Fruit fly (Drosophila melanogaster) whole organism, prepupa: Measurements from ENCODE around the gene CG34273.

Experiments used
- Blimp-1 ChIP-seq: fragments of 200-800 bp; sonication (Bioruptor generic); optimal IDR thresholded peaks from 3 replicates; lab custom pipeline; 2017; ENCODE audit warnings: missing biosample characterization, missing genetic modification characterization, mild to moderate bottlenecking, moderate library complexity, missing genetic modification reagents
- CG10631 ChIP-seq: fragments of 200-800 bp; sonication (Bioruptor generic); optimal IDR thresholded peaks from 2 replicates; lab custom pipeline; 2016; ENCODE audit warnings: missing biosample characterization, missing genetic modification characterization
- CG10669 ChIP-seq: fragments of 200-800 bp; sonication (Bioruptor generic); optimal IDR thresholded peaks from 3 replicates; lab custom pipeline; 2018; ENCODE audit warnings: missing biosample characterization, mild to moderate bottlenecking, missing genetic modification characterization, moderate library complexity
- CG11294 ChIP-seq: fragments of 200-800 bp; sonication (Bioruptor generic); IDR thresholded peaks from 2 replicates; pipeline ENCODE4 v1.3.6; 2022; ENCODE audit warnings: missing biosample characterization, missing genetic modification characterization
- CG11902 ChIP-seq: fragments of 200-800 bp; sonication (Bioruptor generic); optimal IDR thresholded peaks from 3 replicates; lab custom pipeline; 2016; ENCODE audit warnings: missing biosample characterization, missing genetic modification characterization
- CG15336 ChIP-seq: fragments of 200-800 bp; sonication (Bioruptor generic); IDR thresholded peaks from 2 replicates; pipeline ENCODE4 v1.3.6; 2022; ENCODE audit warnings: missing biosample characterization, missing genetic modification characterization
- CG1621 ChIP-seq: fragments of 200-800 bp; sonication (Bioruptor generic); optimal IDR thresholded peaks from 3 replicates; lab custom pipeline; 2018; ENCODE audit warnings: missing biosample characterization, mild to moderate bottlenecking, missing genetic modification characterization
- CG3032 ChIP-seq: fragments of 200-800 bp; optimal IDR thresholded peaks from 2 replicates; lab custom pipeline; 2019; ENCODE audit warnings: missing biosample characterization, mild to moderate bottlenecking, missing genetic modification characterization, moderate library complexity
- CG31627 ChIP-seq: fragments of 200-800 bp; sonication (Bioruptor generic); optimal IDR thresholded peaks from 3 replicates; lab custom pipeline; 2016; ENCODE audit warnings: missing biosample characterization, missing genetic modification characterization
- CG32006 ChIP-seq: fragments of 200-800 bp; sonication (Bioruptor generic); optimal IDR thresholded peaks from 3 replicates; lab custom pipeline; 2017; ENCODE audit warnings: missing biosample characterization, mild to moderate bottlenecking, missing genetic modification characterization
- CG34406 ChIP-seq: fragments of 200-800 bp; sonication (Bioruptor generic); optimal IDR thresholded peaks from 3 replicates; lab custom pipeline; 2016; ENCODE audit warnings: missing biosample characterization, missing genetic modification characterization
- CG4318 ChIP-seq: fragments of 200-800 bp; sonication (Bioruptor generic); optimal IDR thresholded peaks from 3 replicates; lab custom pipeline; 2017; ENCODE audit warnings: missing biosample characterization, mild to moderate bottlenecking, missing genetic modification characterization
- CG6163 ChIP-seq: fragments of 200-800 bp; sonication (Bioruptor generic); IDR thresholded peaks from 3 replicates; pipeline ENCODE4 v1.3.6; 2022; ENCODE audit warnings: missing biosample characterization, missing genetic modification characterization
- CG6792 ChIP-seq: fragments of 200-800 bp; sonication (Bioruptor generic); optimal IDR thresholded peaks from 3 replicates; lab custom pipeline; 2016; ENCODE audit warnings: missing biosample characterization, missing genetic modification characterization
- CG6808 ChIP-seq: fragments of 200-800 bp; sonication (Bioruptor generic); optimal IDR thresholded peaks from 3 replicates; lab custom pipeline; 2017; ENCODE audit warnings: missing biosample characterization, missing genetic modification characterization, mild to moderate bottlenecking, moderate library complexity, missing genetic modification reagents
- CG6854 ChIP-seq: fragments of 200-800 bp; sonication (Bioruptor generic); optimal IDR thresholded peaks from 2 replicates; lab custom pipeline; 2017; ENCODE audit warnings: missing biosample characterization, mild to moderate bottlenecking, missing genetic modification characterization
- CG7368 ChIP-seq: fragments of 200-800 bp; sonication (Bioruptor generic); optimal IDR thresholded peaks from 3 replicates; lab custom pipeline; 2016; ENCODE audit warnings: missing biosample characterization, missing genetic modification characterization
- CG8119 ChIP-seq: fragments of 200-800 bp; sonication (Bioruptor generic); IDR thresholded peaks from 3 replicates; pipeline ENCODE4 v1.3.6; 2022; ENCODE audit warnings: missing biosample characterization, missing genetic modification characterization
- CG8319 ChIP-seq: fragments of 200-800 bp; sonication (Bioruptor generic); optimal IDR thresholded peaks from 3 replicates; lab custom pipeline; 2016; ENCODE audit warnings: missing biosample characterization, missing genetic modification characterization
- CG8632 ChIP-seq: fragments of 200-800 bp; sonication (Bioruptor generic); optimal IDR thresholded peaks from 3 replicates; lab custom pipeline; 2016; ENCODE audit warnings: missing biosample characterization, missing genetic modification characterization
- CG9139 ChIP-seq: fragments of 200-800 bp; sonication (Bioruptor generic); optimal IDR thresholded peaks from 3 replicates; lab custom pipeline; 2017; ENCODE audit warnings: missing biosample characterization, mild to moderate bottlenecking, missing genetic modification characterization
- Eip93F ChIP-seq: fragments of 200-800 bp; sonication (Bioruptor generic); optimal IDR thresholded peaks from 2 replicates; lab custom pipeline; 2016; ENCODE audit warnings: missing biosample characterization, mild to moderate bottlenecking, missing genetic modification characterization
- Ets96B ChIP-seq: fragments of 200-800 bp; optimal IDR thresholded peaks from 2 replicates; lab custom pipeline; 2019; ENCODE audit warnings: missing biosample characterization, mild to moderate bottlenecking, missing genetic modification characterization, moderate library complexity
- Hr38 ChIP-seq: sonication (Bioruptor generic); optimal IDR thresholded peaks from 2 replicates; lab custom pipeline; 2016; ENCODE audit warnings: missing biosample characterization, missing genetic modification characterization
- Hr39 ChIP-seq: fragments of 200-800 bp; sonication (Bioruptor generic); optimal IDR thresholded peaks from 2 replicates; lab custom pipeline; 2016; ENCODE audit warnings: missing biosample characterization, missing genetic modification characterization
- Hr4 ChIP-seq: fragments of 200-800 bp; sonication (Bioruptor generic); optimal IDR thresholded peaks from 3 replicates; lab custom pipeline; 2016; ENCODE audit warnings: missing biosample characterization, missing genetic modification characterization
- Lpt ChIP-seq: fragments of 200-800 bp; sonication (Bioruptor generic); optimal IDR thresholded peaks from 3 replicates; lab custom pipeline; 2016; ENCODE audit warnings: missing biosample characterization, missing genetic modification characterization
- Met ChIP-seq: fragments of 200-800 bp; sonication (Bioruptor generic); optimal IDR thresholded peaks from 3 replicates; lab custom pipeline; 2016; ENCODE audit warnings: missing biosample characterization, missing genetic modification characterization
- OdsH ChIP-seq: fragments of 200-800 bp; sonication (Bioruptor generic); optimal IDR thresholded peaks from 3 replicates; lab custom pipeline; 2016; ENCODE audit warnings: missing biosample characterization, missing genetic modification characterization
- Smox ChIP-seq: fragments of 200-800 bp; sonication (Bioruptor generic); optimal IDR thresholded peaks from 3 replicates; lab custom pipeline; 2016; ENCODE audit warnings: missing biosample characterization, missing genetic modification characterization
- Sox102F ChIP-seq: fragments of 200-800 bp; sonication (Bioruptor generic); optimal IDR thresholded peaks from 2 replicates; lab custom pipeline; 2016; ENCODE audit warnings: missing biosample characterization, mild to moderate bottlenecking, missing genetic modification characterization
- Sox14 ChIP-seq: fragments of 200-800 bp; sonication (Bioruptor generic); optimal IDR thresholded peaks from 3 replicates; lab custom pipeline; 2016; ENCODE audit warnings: missing biosample characterization, missing genetic modification characterization
- Sox15 ChIP-seq: fragments of 200-800 bp; sonication (Bioruptor generic); optimal IDR thresholded peaks from 3 replicates; lab custom pipeline; 2016; ENCODE audit warnings: missing biosample characterization, missing genetic modification characterization
- achi ChIP-seq: fragments of 200-800 bp; sonication (Bioruptor generic); optimal IDR thresholded peaks from 3 replicates; lab custom pipeline; 2016; ENCODE audit warnings: missing biosample characterization, missing genetic modification characterization
- acj6 ChIP-seq: fragments of 200-800 bp; sonication (Bioruptor generic); optimal IDR thresholded peaks from 3 replicates; lab custom pipeline; 2016; ENCODE audit warnings: missing biosample characterization, missing genetic modification characterization
- dac ChIP-seq: fragments of 200-800 bp; sonication (Bioruptor generic); optimal IDR thresholded peaks from 2 replicates; lab custom pipeline; 2017; ENCODE audit warnings: missing biosample characterization, mild to moderate bottlenecking, missing genetic modification characterization
- dsx ChIP-seq: fragments of 200-800 bp; optimal IDR thresholded peaks from 3 replicates; lab custom pipeline; 2019; ENCODE audit warnings: missing biosample characterization, mild to moderate bottlenecking, missing genetic modification characterization, moderate library complexity; ENCODE audit not compliant: poor library complexity, severe bottlenecking
- eg ChIP-seq: fragments of 200-800 bp; sonication (Bioruptor generic); IDR thresholded peaks from 3 replicates; pipeline ENCODE4 v1.3.6; 2022; ENCODE audit warnings: missing biosample characterization, missing genetic modification characterization
- esn ChIP-seq: fragments of 200-800 bp; sonication (Bioruptor generic); optimal IDR thresholded peaks from 2 replicates; lab custom pipeline; 2016; ENCODE audit warnings: missing biosample characterization, mild to moderate bottlenecking, missing genetic modification characterization, moderate library complexity
- fd59A ChIP-seq: fragments of 200-800 bp; sonication (Bioruptor generic); optimal IDR thresholded peaks from 2 replicates; lab custom pipeline; 2017; ENCODE audit warnings: missing biosample characterization, mild to moderate bottlenecking, missing genetic modification characterization, missing genetic modification reagents
- fd85E ChIP-seq: fragments of 200-800 bp; sonication (Bioruptor generic); optimal IDR thresholded peaks from 3 replicates; lab custom pipeline; 2016; ENCODE audit warnings: missing biosample characterization, missing genetic modification characterization
- fkh ChIP-seq: fragments of 200-800 bp; sonication (Bioruptor generic); optimal IDR thresholded peaks from 3 replicates; lab custom pipeline; 2017; ENCODE audit warnings: missing biosample characterization, mild to moderate bottlenecking, missing genetic modification characterization, moderate library complexity
- net ChIP-seq: fragments of 200-800 bp; sonication (Bioruptor generic); optimal IDR thresholded peaks from 3 replicates; lab custom pipeline; 2016; ENCODE audit warnings: missing biosample characterization, missing genetic modification characterization
- pdm3 ChIP-seq: fragments of 200-800 bp; sonication (Bioruptor generic); optimal IDR thresholded peaks from 3 replicates; lab custom pipeline; 2016; ENCODE audit warnings: missing biosample characterization, missing genetic modification characterization
- salr ChIP-seq, 2 experiments: fragments of 200-800 bp; sonication (Bioruptor generic); optimal IDR thresholded peaks; 3 replicates each; lab custom pipeline; 2016 to 2018; ENCODE audit warnings: missing biosample characterization in 2 of 2, missing genetic modification characterization in 2 of 2, mild to moderate bottlenecking in 1 of 2
- spab ChIP-seq: fragments of 200-800 bp; sonication (Bioruptor generic); optimal IDR thresholded peaks from 2 replicates; lab custom pipeline; 2017; ENCODE audit warnings: missing biosample characterization, mild to moderate bottlenecking, missing genetic modification characterization, missing genetic modification reagents
- svp ChIP-seq: fragments of 200-800 bp; sonication (Bioruptor generic); peaks from one replicate; lab custom pipeline; 2016; ENCODE audit warnings: missing biosample characterization, missing genetic modification characterization
- topi ChIP-seq: fragments of 200-800 bp; sonication (Bioruptor generic); optimal IDR thresholded peaks from 3 replicates; lab custom pipeline; 2016; ENCODE audit warnings: missing biosample characterization, missing genetic modification characterization

Gene CG34273

dm6 chr3R:14496385-14496784 is 20.5 kb upstream of the CG34273 start (continued):
- TF ChIP-seq CG4318 (GFP tag; lab: Kevin White, UChicago) (no peak), svp (GFP tag; lab: Kevin White, UChicago) (peak; percentile 76), eg (GFP tag; lab: Robert Waterston, UW) (0 out of 3 replicates have a peak, but pooled peaks have one; percentile 27), pdm3 (peak; percentile 16), CG34406 (peak; percentile 36), dac (GFP tag; lab: Kevin White, UChicago) (no peak), CG6163 (GFP tag; lab: Robert Waterston, UW) (0 out of 3 replicates have a peak, but pooled peaks have one; percentile 42), Blimp-1 (GFP tag; lab: Kevin White, UChicago) (no peak), Met (GFP tag; lab: Kevin White, UChicago) (peak; percentile 48), CG31627 (peak; percentile 44), Hr4 (GFP tag; lab: Kevin White, UChicago) (peak; percentile 15), Hr38 (GFP tag; lab: Kevin White, UChicago) (no peak), CG8632 (no peak), Smox (GFP tag; lab: Kevin White, UChicago) (peak; percentile 27), topi (GFP tag; lab: Kevin White, UChicago) (peak; percentile 42), CG10669 (GFP tag; lab: Kevin White, UChicago) (peak; percentile 27), Lpt (GFP tag; lab: Kevin White, UChicago) (no peak), esn (GFP tag; lab: Kevin White, UChicago) (peak; percentile 51), acj6 (GFP tag; lab: Kevin White, UChicago) (no peak), CG9139 (GFP tag; lab: Kevin White, UChicago) (no peak), CG6808 (GFP tag; lab: Kevin White, UChicago) (no peak), CG11902 (GFP tag; lab: Kevin White, UChicago) (no peak), CG6792 (GFP tag; lab: Kevin White, UChicago) (no peak), CG7368 (no peak), OdsH (peak; percentile 17), CG15336 (GFP tag; lab: Robert Waterston, UW) (peak; percentile 40; the same call in 1 of the 2 replicates), salr (GFP tag; optimal IDR thresholded peaks at IDR 0.05; lab: Kevin White, UChicago) (no peak), Sox14 (GFP tag; lab: Kevin White, UChicago) (peak; percentile 16), Sox102F (peak; percentile 55), fkh (GFP tag; lab: Kevin White, UChicago) (no peak), spab (no peak), CG8119 (GFP tag; lab: Robert Waterston, UW) (no peak), Sox15 (GFP tag; lab: Kevin White, UChicago) (no peak), net (GFP tag; lab: Kevin White, UChicago) (peak; percentile 3), fd59A (GFP tag; lab: Kevin White, UChicago) (no peak), CG10631 (no peak)
- TF ChIP-seq, all 60 proteins: peak for 26

dm6 chr3R:14498072-14498471 is 18.8 kb upstream of the CG34273 start:
- TF ChIP-seq Hr39 (GFP tag; lab: Kevin White, UChicago), result peak; percentile 66
- TF ChIP-seq Sox14 (GFP tag; lab: Kevin White, UChicago), result peak; percentile 59
- peak; percentile 79 for TF ChIP-seq CG6163 (GFP tag; lab: Robert Waterston, UW)
- TF ChIP-seq CG6808 (GFP tag; lab: Kevin White, UChicago), result peak; percentile 33
- TF ChIP-seq CG3032, result peak; percentile 59
- TF ChIP-seq CG11902 (GFP tag; lab: Kevin White, UChicago), result peak; percentile 42
- TF ChIP-seq fd85E, result no peak
- peak; percentile 74 for TF ChIP-seq achi (GFP tag; lab: Kevin White, UChicago)
- TF ChIP-seq dac (GFP tag; lab: Kevin White, UChicago), result peak; percentile 54
- peak; percentile 75 for TF ChIP-seq net (GFP tag; lab: Kevin White, UChicago)
- peak; percentile 39 for TF ChIP-seq CG7368
- TF ChIP-seq CG10669 (GFP tag; lab: Kevin White, UChicago), result peak; percentile 54
- peak; percentile 2 for TF ChIP-seq spab
- peak; percentile 84 for TF ChIP-seq CG15336 (GFP tag; lab: Robert Waterston, UW)
- peak; percentile 61 for TF ChIP-seq Sox15 (GFP tag; lab: Kevin White, UChicago)
- TF ChIP-seq CG32006 (GFP tag; lab: Kevin White, UChicago), result peak; percentile 82
- TF ChIP-seq CG8319 (GFP tag; lab: Kevin White, UChicago), result peak; percentile 56
- TF ChIP-seq Hr38 (GFP tag; lab: Kevin White, UChicago), result no peak
- no peak for TF ChIP-seq CG9139 (GFP tag; lab: Kevin White, UChicago)
- TF ChIP-seq Smox (GFP tag; lab: Kevin White, UChicago), result peak; percentile 55
- peak; percentile 53 for TF ChIP-seq dsx
- no peak for TF ChIP-seq CG11294
- TF ChIP-seq Hr4 (GFP tag; lab: Kevin White, UChicago), result peak; percentile 87
- TF ChIP-seq OdsH, result peak; percentile 78
- no peak for TF ChIP-seq CG6854 (GFP tag; lab: Kevin White, UChicago)
- TF ChIP-seq Eip93F (GFP tag; lab: Kevin White, UChicago), result no peak
- TF ChIP-seq CG1621 (tag; lab: Kevin White, UChicago), result peak; percentile 56
- TF ChIP-seq esn (GFP tag; lab: Kevin White, UChicago), result peak; percentile 72
- TF ChIP-seq Ets96B (tag; lab: Kevin White, UChicago), result peak; percentile 58
- TF ChIP-seq CG8632, result peak; percentile 78
